Worm (Caenorhabditis elegans): ENCODE results near the gene npp-25.

The npp-25 gene

ce11 chrIII:12925947-12926607 lies at the start of gene npp-25, which contains the start of gene mrps-10:
Gene npp-25, minus strand, starts transcription at chrIII:12925997.
Gene mrps-10, plus strand, starts transcription at chrIII:12926557.
- TF ChIP-seq lin-13 (GFP tag; optimal IDR thresholded peaks at IDR 0.05) (peak; percentile 52), fos-1 (tag; optimal IDR thresholded peaks at IDR 0.05) (peak; percentile 29), unc-55 (GFP tag; optimal IDR thresholded peaks at IDR 0.05) (peak; percentile 28), snpc-4 (tag; optimal IDR thresholded peaks at IDR 0.05) (no peak), sma-9 (GFP tag; optimal IDR thresholded peaks at IDR 0.05) (no peak), sma-9 (tag; optimal IDR thresholded peaks at IDR 0.05) (no peak), C34F6.9 (tag; optimal IDR thresholded peaks at IDR 0.05) (peak; percentile 40), lsy-2 (tag; optimal IDR thresholded peaks at IDR 0.05) (peak in 1 of 2 experiments; percentile 72)

DNA sequence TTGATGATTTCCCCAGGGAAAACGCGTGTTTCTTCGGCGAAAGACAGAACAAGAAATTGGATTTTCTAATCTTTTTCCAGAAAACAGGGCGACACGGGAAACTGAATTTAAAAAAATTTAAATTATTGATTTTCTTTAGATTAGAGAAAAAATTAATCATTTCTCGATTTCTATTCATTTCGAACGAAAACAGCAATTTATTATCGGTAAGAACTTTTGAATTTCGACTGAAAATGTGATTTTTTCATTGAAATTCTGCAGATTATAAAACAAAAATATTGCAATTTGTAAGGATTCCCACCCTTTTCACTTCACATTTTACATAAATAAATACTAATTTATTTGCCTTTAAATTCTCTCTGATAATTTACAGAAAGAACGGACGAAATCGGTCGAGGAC lies 46.6 kb upstream of the npp-25 start, which contains the start of gene bckd-1A:
Gene bckd-1A, minus strand, starts transcription at position 101 of the 400 bp plus-strand sequence.
- no peak for TF ChIP-seq ztf-11 (tag; optimal IDR thresholded peaks at IDR 0.05)
- no peak for TF ChIP-seq sma-9 (GFP tag; optimal IDR thresholded peaks at IDR 0.05)
- TF ChIP-seq sma-9 (tag; optimal IDR thresholded peaks at IDR 0.05) = no peak
- TF ChIP-seq C34F6.9 (tag; optimal IDR thresholded peaks at IDR 0.05) = no peak
- no peak for TF ChIP-seq ceh-82 (tag; optimal IDR thresholded peaks at IDR 0.05)
- TF ChIP-seq lin-13 (GFP tag; optimal IDR thresholded peaks at IDR 0.05) = no peak
- TF ChIP-seq peb-1 (tag; optimal IDR thresholded peaks at IDR 0.05) = no peak
- no peak for TF ChIP-seq skn-1 (tag; optimal IDR thresholded peaks at IDR 0.05)
- TF ChIP-seq mdl-1 (tag; optimal IDR thresholded peaks at IDR 0.05) = no peak
- TF ChIP-seq lin-39 (tag; optimal IDR thresholded peaks at IDR 0.05) = no peak
- TF ChIP-seq nhr-10 (tag; optimal IDR thresholded peaks at IDR 0.05) = no peak
- no peak for TF ChIP-seq nhr-129 (tag; optimal IDR thresholded peaks at IDR 0.05)
- no peak for TF ChIP-seq dmd-4 (tag; optimal IDR thresholded peaks at IDR 0.05)
- TF ChIP-seq ceh-16 (tag; optimal IDR thresholded peaks at IDR 0.05) = no peak
- no peak for TF ChIP-seq nhr-6 (tag; optimal IDR thresholded peaks at IDR 0.05)
- TF ChIP-seq nhr-21 (tag; optimal IDR thresholded peaks at IDR 0.05) = no peak
- TF ChIP-seq F13H6.1 (tag; optimal IDR thresholded peaks at IDR 0.05) = no peak
- TF ChIP-seq fos-1 (tag; optimal IDR thresholded peaks at IDR 0.05) = no peak
- TF ChIP-seq ZK546.5 (tag; optimal IDR thresholded peaks at IDR 0.05) = no peak

ce11 chrIII:12971828-12972379 lies 46.1 kb upstream of the npp-25 start:
- TF ChIP-seq nhr-12 (tag; optimal IDR thresholded peaks at IDR 0.05) (no peak), unc-62 (GFP tag; optimal IDR thresholded peaks at IDR 0.05) (no peak), nhr-11 (tag; optimal IDR thresholded peaks at IDR 0.05) (no peak), sem-4 (tag; optimal IDR thresholded peaks at IDR 0.05) (no peak), lin-13 (GFP tag; optimal IDR thresholded peaks at IDR 0.05) (peak; percentile 6), unc-55 (GFP tag; optimal IDR thresholded peaks at IDR 0.05) (peak; percentile 26), nhr-129 (tag; optimal IDR thresholded peaks at IDR 0.05) (peak; percentile 20), mdl-1 (tag; optimal IDR thresholded peaks at IDR 0.05) (no peak), ceh-16 (tag; optimal IDR thresholded peaks at IDR 0.05) (no peak), lsy-2 (tag; optimal IDR thresholded peaks at IDR 0.05) (peak; percentile 55 to 81), skn-1 (tag; optimal IDR thresholded peaks at IDR 0.05) (no peak), unc-39 (tag; optimal IDR thresholded peaks at IDR 0.05) (no peak), ztf-1 (GFP tag; conservative IDR thresholded peaks at IDR 0.05) (no peak), nhr-237 (tag; optimal IDR thresholded peaks at IDR 0.05) (no peak), aly-2 (tag; optimal IDR thresholded peaks at IDR 0.05) (no peak), ama-1 (optimal IDR thresholded peaks at IDR 0.05) (no peak), nhr-25 (tag; optimal IDR thresholded peaks at IDR 0.05) (no peak), snpc-4 (tag; optimal IDR thresholded peaks at IDR 0.05) (no peak), lin-11 (tag; optimal IDR thresholded peaks at IDR 0.05) (no peak), C34F6.9 (tag; optimal IDR thresholded peaks at IDR 0.05) (peak; percentile 53), gmeb-1 (tag; optimal IDR thresholded peaks at IDR 0.05) (peak; percentile 34), fos-1 (tag; optimal IDR thresholded peaks at IDR 0.05) (peak; percentile 38), zag-1 (tag; optimal IDR thresholded peaks at IDR 0.05) (no peak), crh-2 (tag; optimal IDR thresholded peaks at IDR 0.05) (peak; percentile 37), elt-1 (tag; optimal IDR thresholded peaks at IDR 0.05) (no peak)

DNA sequence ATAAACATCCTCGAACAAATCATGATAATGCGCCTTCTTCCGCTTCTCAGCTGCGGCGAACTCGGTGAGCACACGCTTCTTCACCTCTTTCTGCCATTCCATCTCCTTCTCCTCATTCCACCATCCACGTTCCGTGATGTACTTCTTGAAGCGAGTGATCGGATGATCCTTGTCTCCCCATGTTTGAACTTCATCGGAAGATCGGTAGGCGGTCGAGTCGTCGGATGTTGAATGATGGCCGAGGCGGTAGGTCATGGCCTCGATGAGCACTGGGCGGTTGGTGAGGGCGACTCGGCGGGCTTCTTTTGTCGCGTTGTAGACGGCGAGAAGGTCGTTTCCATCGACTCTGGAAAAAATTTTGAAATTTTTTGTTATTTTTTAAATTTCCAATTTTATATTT lies 42.5 kb upstream of the npp-25 start:
- TF ChIP-seq mab-5 (tag; optimal IDR thresholded peaks at IDR 0.05) = no peak
- TF ChIP-seq nhr-12 (tag; optimal IDR thresholded peaks at IDR 0.05) = no peak
- no peak for TF ChIP-seq nhr-10 (tag; optimal IDR thresholded peaks at IDR 0.05)
- no peak for TF ChIP-seq skn-1 (tag; optimal IDR thresholded peaks at IDR 0.05)
- no peak for TF ChIP-seq R02D3.7 (tag; optimal IDR thresholded peaks at IDR 0.05)
- TF ChIP-seq elt-3 (tag; optimal IDR thresholded peaks at IDR 0.05) = no peak
- TF ChIP-seq lsy-2 (tag; optimal IDR thresholded peaks at IDR 0.05) = no peak
- no peak for TF ChIP-seq nhr-6 (tag; optimal IDR thresholded peaks at IDR 0.05)
- no peak for TF ChIP-seq mdl-1 (tag; optimal IDR thresholded peaks at IDR 0.05)
- TF ChIP-seq zag-1 (tag; optimal IDR thresholded peaks at IDR 0.05) = no peak
- no peak for TF ChIP-seq lin-39 (tag; optimal IDR thresholded peaks at IDR 0.05)
- no peak for TF ChIP-seq elt-1 (tag; optimal IDR thresholded peaks at IDR 0.05)
- no peak for TF ChIP-seq Y55F3AM.14 (GFP tag; optimal IDR thresholded peaks at IDR 0.05)
- TF ChIP-seq mbf-1 (tag; optimal IDR thresholded peaks at IDR 0.05) = no peak
- no peak for TF ChIP-seq nhr-237 (tag; optimal IDR thresholded peaks at IDR 0.05)
- no peak for TF ChIP-seq nhr-129 (tag; optimal IDR thresholded peaks at IDR 0.05)
- TF ChIP-seq unc-62 (GFP tag; optimal IDR thresholded peaks at IDR 0.05) = no peak
- TF ChIP-seq egl-27 (tag; optimal IDR thresholded peaks at IDR 0.05) = no peak

All from whole organism, L2 larva.